Worm (Caenorhabditis elegans) whole organism, mixed stage, embryonic: ENCODE data around the gene exc-7.

Experiments
- ceh-43 ChIP-seq: fragments of 200-800 bp; sonication (Bioruptor generic); optimal IDR thresholded peaks from 2 replicates; lab custom pipeline; 2018; ENCODE audit warnings: mild to moderate bottlenecking, missing genetic modification characterization, moderate library complexity, missing compliant biosample characterization
- lin-13 ChIP-seq: fragments of 150-350 bp; optimal IDR thresholded peaks from 2 replicates; lab custom pipeline; 2014; ENCODE audit warnings: missing biosample characterization, missing genetic modification characterization
- nhr-12 ChIP-seq: fragments of 150-350 bp; optimal IDR thresholded peaks from 2 replicates; lab custom pipeline; 2014; ENCODE audit warnings: missing biosample characterization, missing genetic modification characterization
- nhr-237 ChIP-seq: fragments of 150-350 bp; optimal IDR thresholded peaks from 2 replicates; lab custom pipeline; 2014; ENCODE audit warnings: missing biosample characterization, missing genetic modification characterization
- nhr-76 ChIP-seq: sonication (generic microtip); optimal IDR thresholded peaks from 2 replicates; lab custom pipeline; 2017; ENCODE audit warnings: missing biosample characterization, missing genetic modification characterization
- snpc-4 ChIP-seq: fragments of 150-350 bp; optimal IDR thresholded peaks from 2 replicates; lab custom pipeline; 2014; ENCODE audit warnings: missing biosample characterization, missing genetic modification characterization
- sptf-1 ChIP-seq: sonication (generic microtip); optimal IDR thresholded peaks from 2 replicates; lab custom pipeline; 2017; ENCODE audit warnings: mild to moderate bottlenecking, missing genetic modification characterization, moderate library complexity, missing compliant biosample characterization
- unc-62 ChIP-seq: fragments of 150-350 bp; optimal IDR thresholded peaks from 2 replicates; lab custom pipeline; 2014; ENCODE audit warnings: missing biosample characterization, missing genetic modification reagents, missing genetic modification characterization

- TF ChIP-seq snpc-4 (tag; lab: Kevin White, UChicago): no peak
- no peak for TF ChIP-seq lin-13
- no peak for TF ChIP-seq ceh-43
- no peak for TF ChIP-seq nhr-76 (tag; lab: Kevin White, UChicago)
- TF ChIP-seq nhr-12: no peak
- no peak for TF ChIP-seq nhr-237 (tag; lab: Kevin White, UChicago)
- no peak for TF ChIP-seq unc-62 (GFP tag; lab: Kevin White, UChicago)
- TF ChIP-seq sptf-1 (tag; lab: Kevin White, UChicago): no peak
Measured at ce11 chrII:9600022-9600722, 24.4 kb downstream of the exc-7 start.
